Worm (Caenorhabditis elegans): ENCODE measurements around the gene F14D7.1.
"Not testable (repeated sequence)": the region's sequence is repeated elsewhere in the genome, so short reads cannot be mapped to it uniquely, and the experiment has no call there.

Gene F14D7.1

DNA sequence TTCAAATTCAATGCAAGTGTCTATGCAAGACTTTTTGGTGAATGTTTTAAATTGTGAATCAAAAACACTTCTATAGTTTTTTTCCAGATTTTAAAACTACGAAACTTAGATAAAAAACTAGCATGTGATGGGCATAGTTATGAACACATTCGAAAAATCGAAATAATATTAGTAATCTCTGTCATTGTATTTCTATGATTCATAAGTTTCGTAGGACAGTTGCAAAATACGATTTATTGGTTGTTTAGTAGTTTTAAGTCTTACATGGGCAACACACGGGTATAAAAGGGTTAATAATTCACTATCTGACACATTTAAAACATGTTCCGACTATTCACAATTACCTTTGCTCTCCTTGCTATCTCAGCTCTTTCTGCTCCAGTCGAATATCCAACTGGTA lies 18.9 kb upstream of the F14D7.1 start, which contains the start of gene spig-5:
Gene spig-5, plus strand, starts transcription at position 301 of the 400 bp plus-strand sequence.
- not testable (repeated sequence) for TF ChIP-seq hlh-30 (tag; optimal IDR thresholded peaks at IDR 0.05; ENCODE audit: insufficient read depth); ces-1 (GFP tag; optimal IDR thresholded peaks at IDR 0.05); lim-7 (GFP tag; IDR thresholded peaks at IDR 0.05)

DNA sequence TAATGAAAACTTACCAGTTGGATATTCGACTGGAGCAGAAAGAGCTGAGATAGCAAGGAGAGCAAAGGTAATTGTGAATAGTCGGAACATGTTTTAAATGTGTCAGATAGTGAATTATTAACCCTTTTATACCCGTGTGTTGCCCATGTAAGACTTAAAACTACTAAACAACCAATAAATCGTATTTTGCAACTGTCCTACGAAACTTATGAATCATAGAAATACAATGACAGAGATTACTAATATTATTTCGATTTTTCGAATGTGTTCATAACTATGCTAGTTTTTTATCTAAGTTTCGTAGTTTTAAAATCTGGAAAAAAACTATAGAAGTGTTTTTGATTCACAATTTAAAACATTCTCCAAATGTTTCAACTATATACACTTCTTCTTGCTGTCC lies 17.5 kb upstream of the F14D7.1 start, which contains the start of gene spig-4:
Gene spig-4, minus strand, starts transcription at position 101 of the 400 bp plus-strand sequence.
- TF ChIP-seq unc-39 (tag; optimal IDR thresholded peaks at IDR 0.05); dmd-6 (GFP tag; IDR thresholded peaks at IDR 0.05); sdz-12 (GFP tag; optimal IDR thresholded peaks at IDR 0.05): not testable (repeated sequence)

DNA sequence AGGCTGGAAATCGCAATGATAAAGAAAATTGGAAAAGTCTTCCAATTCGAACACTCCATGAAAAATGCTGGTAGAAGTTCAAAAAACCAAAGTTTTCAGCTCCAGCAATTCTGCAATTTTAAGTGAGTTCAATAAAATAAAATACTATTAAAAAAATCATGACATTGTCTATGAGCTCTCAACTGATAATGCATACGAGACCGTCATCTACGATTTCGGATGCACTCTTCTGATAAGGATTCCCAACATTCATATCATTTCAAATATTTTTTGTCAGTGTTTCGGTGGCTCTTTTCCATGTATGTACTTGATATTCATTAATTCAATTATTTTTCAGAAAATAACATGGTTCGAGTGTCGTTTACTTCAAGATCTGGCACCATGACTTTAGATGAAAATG lies 11.8 kb upstream of the F14D7.1 start, which contains the start of gene F14D7.6:
Gene F14D7.6, plus strand, starts transcription at position 338 of the 400 bp plus-strand sequence.
- TF ChIP-seq madf-9 (GFP tag; conservative IDR thresholded peaks at IDR 0.05) (no peak), F49E8.2 (tag; optimal IDR thresholded peaks at IDR 0.05; ENCODE audit: borderline replicate concordance) (no peak), pqm-1 (tag; optimal IDR thresholded peaks at IDR 0.05) (peak; percentile 41)

DNA sequence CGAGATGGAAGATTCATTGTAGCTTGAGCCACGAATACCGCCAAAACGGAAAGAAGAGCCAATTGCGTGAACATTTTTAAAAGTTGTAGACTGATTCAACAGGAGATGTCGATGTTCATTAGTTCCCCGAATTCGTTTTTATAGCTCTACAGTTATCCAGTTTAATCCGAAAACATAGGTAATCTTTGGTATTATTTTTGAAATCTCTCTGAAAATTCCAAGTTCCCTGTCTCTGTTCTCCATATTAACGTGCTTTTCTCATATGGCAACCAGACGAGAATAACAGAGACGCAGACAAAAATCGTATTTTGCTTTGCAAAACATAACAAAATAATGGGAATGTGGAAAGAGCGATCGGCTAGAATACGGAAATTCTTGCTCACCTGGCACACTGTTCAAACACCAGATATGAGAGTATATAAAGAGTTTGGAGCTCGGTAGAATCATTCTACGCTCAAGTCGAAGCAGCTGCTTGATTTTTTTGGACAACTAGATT lies 10.4 kb upstream of the F14D7.1 start, which contains the start of the genes spig-3 and F14D7.12:
Gene spig-3, minus strand, starts transcription at position 101 of the 496 bp plus-strand sequence.
Gene F14D7.12, plus strand, starts transcription at position 446 of the 496 bp plus-strand sequence.
- TF ChIP-seq attf-4 (tag; optimal IDR thresholded peaks at IDR 0.05): no peak
- no peak for TF ChIP-seq ztf-11 (tag; optimal IDR thresholded peaks at IDR 0.05)
- TF ChIP-seq mdt-29 (GFP tag; IDR thresholded peaks at IDR 0.05): no peak
- TF ChIP-seq daf-16 (GFP tag; optimal IDR thresholded peaks at IDR 0.05): no peak
- no peak for TF ChIP-seq daf-16 (tag; optimal IDR thresholded peaks at IDR 0.05)
- TF ChIP-seq ztf-7 (tag; optimal IDR thresholded peaks at IDR 0.05): no peak
- TF ChIP-seq madf-5 (GFP tag; IDR thresholded peaks at IDR 0.05): no peak
- no peak for TF ChIP-seq saeg-2 (GFP tag; IDR thresholded peaks at IDR 0.05)

DNA sequence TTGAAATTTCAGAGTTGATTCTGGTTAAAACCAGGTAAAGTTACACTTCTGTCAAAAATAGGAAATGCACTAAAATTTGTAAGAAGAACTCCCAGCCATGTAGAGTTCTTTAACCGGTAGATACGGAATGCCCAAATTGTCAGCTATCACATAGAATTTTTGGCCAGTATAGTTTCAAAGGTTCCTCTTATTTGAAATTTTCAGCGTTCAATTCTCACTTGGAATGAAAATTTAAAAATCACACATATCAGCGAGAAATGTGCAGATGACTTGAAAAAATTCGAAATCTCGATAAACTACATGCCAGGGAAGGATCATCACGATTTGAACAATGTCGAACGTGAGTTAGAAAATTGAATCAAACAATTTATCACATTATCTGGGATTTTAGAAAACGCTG lies 7.2 kb upstream of the F14D7.1 start, which contains the start of gene F14D7.3:
Gene F14D7.3, plus strand, starts transcription at position 301 of the 400 bp plus-strand sequence.
- TF ChIP-seq nhr-11 (tag; optimal IDR thresholded peaks at IDR 0.05): no peak
- TF ChIP-seq Y48G9A.11 (GFP tag; IDR thresholded peaks at IDR 0.05): no peak
- TF ChIP-seq Y5F2A.4 (GFP tag; optimal IDR thresholded peaks at IDR 0.05): no peak
- no peak for TF ChIP-seq T20F7.1 (GFP tag; optimal IDR thresholded peaks at IDR 0.05)

DNA sequence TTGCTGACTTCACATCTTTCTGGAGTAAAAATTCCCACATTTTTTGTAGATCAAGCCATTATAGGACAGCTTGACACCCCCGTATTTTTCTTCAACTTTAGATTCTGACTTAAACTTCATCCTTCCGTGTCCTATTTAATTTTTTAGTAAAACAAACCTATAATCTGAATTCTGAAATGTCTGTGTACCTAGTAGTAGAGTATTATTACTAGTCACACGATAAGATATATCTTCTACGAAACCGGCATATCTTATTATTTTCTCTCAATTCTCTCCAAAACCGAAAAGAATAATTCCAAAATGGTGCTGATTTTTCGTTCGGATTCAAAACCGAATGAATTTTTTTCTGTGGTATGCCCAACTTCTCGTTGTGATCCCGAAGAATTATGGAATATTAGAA lies 5.1 kb upstream of the F14D7.1 start, which contains the start of gene F14D7.9:
Gene F14D7.9, plus strand, starts transcription at position 301 of the 400 bp plus-strand sequence.
- no peak for TF ChIP-seq dve-1 (tag; optimal IDR thresholded peaks at IDR 0.05; ENCODE audit: insufficient read depth)
- TF ChIP-seq skn-1 (tag; optimal IDR thresholded peaks at IDR 0.05): no peak
- TF ChIP-seq mdt-29 (GFP tag; IDR thresholded peaks at IDR 0.05): no peak
- TF ChIP-seq Y105C5A.15 (GFP tag; IDR thresholded peaks at IDR 0.05): no peak
- TF ChIP-seq spr-1 (tag; optimal IDR thresholded peaks at IDR 0.05): no peak
- no peak for TF ChIP-seq nhr-77 (tag; optimal IDR thresholded peaks at IDR 0.05)
- TF ChIP-seq pha-4 (GFP tag; IDR thresholded peaks at IDR 0.05): no peak
- TF ChIP-seq pha-4 (tag; optimal IDR thresholded peaks at IDR 0.05): no peak
- no peak for TF ChIP-seq tra-1 (GFP tag; IDR thresholded peaks at IDR 0.05)
- TF ChIP-seq zip-2 (tag; optimal IDR thresholded peaks at IDR 0.05): no peak
- TF ChIP-seq lir-3 (tag; optimal IDR thresholded peaks at IDR 0.05): no peak
- no peak for TF ChIP-seq zip-11 (GFP tag; IDR thresholded peaks at IDR 0.05)
- TF ChIP-seq ceh-82 (tag; optimal IDR thresholded peaks at IDR 0.05): no peak
- TF ChIP-seq lim-7 (GFP tag; IDR thresholded peaks at IDR 0.05): no peak
- no peak for TF ChIP-seq mdl-1 (tag; optimal IDR thresholded peaks at IDR 0.05)
- TF ChIP-seq attf-4 (tag; optimal IDR thresholded peaks at IDR 0.05): no peak
- no peak for TF ChIP-seq ztf-7 (tag; optimal IDR thresholded peaks at IDR 0.05)
- no peak for TF ChIP-seq nhr-25 (tag; optimal IDR thresholded peaks at IDR 0.05; ENCODE audit: borderline replicate concordance, insufficient read depth)

All from whole organism, L4 larva.